Fruit fly (Drosophila melanogaster) whole organism, embryonic: ENCODE results near the gene CG12992.

ENCODE experiments used
- Atf-2 ChIP-seq: fragments of 200-800 bp; sonication (Bioruptor generic); optimal IDR thresholded peaks from 2 replicates; lab custom pipeline; 2016; ENCODE audit warnings: missing biosample characterization, missing genetic modification characterization
- Bdp1 ChIP-seq: fragments of 200-800 bp; sonication (Bioruptor generic); optimal IDR thresholded peaks from 3 replicates; lab custom pipeline; 2016; ENCODE audit warnings: missing biosample characterization, missing genetic modification characterization
- BtbVII ChIP-seq: fragments of 200-800 bp; sonication (Bioruptor generic); optimal IDR thresholded peaks from 3 replicates; lab custom pipeline; 2017; ENCODE audit warnings: missing biosample characterization, mild to moderate bottlenecking, missing genetic modification characterization
- Bteb2 ChIP-seq: fragments of 200-800 bp; sonication (Bioruptor generic); optimal IDR thresholded peaks from 2 replicates; lab custom pipeline; 2016; ENCODE audit warnings: missing biosample characterization, missing genetic modification characterization
- CG11247 ChIP-seq: fragments of 200-800 bp; sonication (Bioruptor generic); IDR thresholded peaks from 2 replicates; pipeline ENCODE4 v1.3.6; 2022; ENCODE audit warnings: missing biosample characterization, missing genetic modification characterization
- CG11456 ChIP-seq: fragments of 200-800 bp; sonication (Bioruptor generic); IDR thresholded peaks from 3 replicates; pipeline ENCODE4 v1.3.6; 2022; ENCODE audit warnings: missing biosample characterization, missing genetic modification characterization
- CG12104 ChIP-seq: fragments of 200-800 bp; sonication (Bioruptor generic); optimal IDR thresholded peaks from 3 replicates; lab custom pipeline; 2016; ENCODE audit warnings: missing biosample characterization, missing genetic modification characterization
- CG14667 ChIP-seq: fragments of 200-800 bp; sonication (Bioruptor generic); IDR thresholded peaks from 2 replicates; pipeline ENCODE4 v1.3.6; 2022; ENCODE audit warnings: missing biosample characterization, missing genetic modification characterization
- CG14710 ChIP-seq: fragments of 200-800 bp; sonication (Bioruptor generic); optimal IDR thresholded peaks from 3 replicates; lab custom pipeline; 2019; ENCODE audit warnings: missing biosample characterization, mild to moderate bottlenecking, missing genetic modification characterization, moderate library complexity
- CG15479 ChIP-seq: fragments of 200-800 bp; sonication (Bioruptor generic); optimal IDR thresholded peaks from 3 replicates; lab custom pipeline; 2019; ENCODE audit warnings: missing biosample characterization, mild to moderate bottlenecking, missing genetic modification characterization, moderate library complexity
- CG16779 ChIP-seq: fragments of 200-800 bp; sonication (Bioruptor generic); IDR thresholded peaks from 2 replicates; pipeline ENCODE4 v1.3.6; 2022; ENCODE audit warnings: missing biosample characterization, missing genetic modification characterization
- CG17328 ChIP-seq: fragments of 200-800 bp; sonication (Bioruptor generic); IDR thresholded peaks from 2 replicates; pipeline ENCODE4 v1.3.6; 2022; ENCODE audit warnings: missing biosample characterization, missing genetic modification characterization
- CG17612 ChIP-seq: fragments of 200-800 bp; sonication (Bioruptor generic); IDR thresholded peaks from 2 replicates; pipeline ENCODE4 v1.3.6; 2022; ENCODE audit warnings: missing biosample characterization, missing genetic modification characterization
- CG2875 ChIP-seq: fragments of 200-800 bp; sonication (Bioruptor generic); optimal IDR thresholded peaks from 2 replicates; lab custom pipeline; 2017; ENCODE audit warnings: missing biosample characterization, mild to moderate bottlenecking, missing genetic modification characterization, missing genetic modification reagents
- CG30020 ChIP-seq: fragments of 200-800 bp; optimal IDR thresholded peaks from 2 replicates; lab custom pipeline; 2019; ENCODE audit warnings: missing biosample characterization, mild to moderate bottlenecking, missing genetic modification characterization, moderate library complexity
- CG30403 ChIP-seq: fragments of 200-800 bp; sonication (Bioruptor generic); optimal IDR thresholded peaks from 3 replicates; lab custom pipeline; 2016; ENCODE audit warnings: missing biosample characterization, missing genetic modification characterization
- CG31388 ChIP-seq: fragments of 200-800 bp; sonication (Bioruptor generic); optimal IDR thresholded peaks from 2 replicates; lab custom pipeline; 2016; ENCODE audit warnings: missing biosample characterization, missing genetic modification characterization
- CG3163 ChIP-seq: fragments of 200-800 bp; sonication (Bioruptor generic); optimal IDR thresholded peaks from 3 replicates; lab custom pipeline; 2016; ENCODE audit warnings: missing biosample characterization, missing genetic modification characterization
- CG4404 ChIP-seq: fragments of 200-800 bp; sonication (Bioruptor generic); IDR thresholded peaks from 2 replicates; pipeline ENCODE4 v1.3.6; 2022; ENCODE audit warnings: missing biosample characterization, missing genetic modification characterization
- CG4854 ChIP-seq: fragments of 200-800 bp; sonication (Bioruptor generic); optimal IDR thresholded peaks from 2 replicates; lab custom pipeline; 2016; ENCODE audit warnings: missing biosample characterization, missing genetic modification characterization, inconsistent platforms
- CG6175 ChIP-seq: fragments of 200-800 bp; sonication (Bioruptor generic); IDR thresholded peaks from 3 replicates; pipeline ENCODE4 v1.3.6; 2022; ENCODE audit warnings: missing biosample characterization, missing genetic modification characterization
- CG6813 ChIP-seq: fragments of 200-800 bp; sonication (Bioruptor generic); optimal IDR thresholded peaks from 2 replicates; lab custom pipeline; 2017; ENCODE audit warnings: missing biosample characterization, missing genetic modification characterization, mild to moderate bottlenecking, moderate library complexity, missing genetic modification reagents
- Hmr ChIP-seq: fragments of 200-800 bp; sonication (Bioruptor generic); optimal IDR thresholded peaks from 3 replicates; lab custom pipeline; 2017; ENCODE audit warnings: mild to moderate bottlenecking, missing biosample characterization, missing genetic modification reagents, missing genetic modification characterization
- Hr78 ChIP-seq, 2 experiments: fragments of 200-800 bp in 1 of 2; fragments of >200 bp in 1 of 2; sonication (Bioruptor generic) in 1 of 2; optimal IDR thresholded peaks; 2 replicates each; lab custom pipeline; 2017 to 2019; ENCODE audit warnings: missing biosample characterization in 2 of 2, missing genetic modification characterization in 2 of 2, mild to moderate bottlenecking in 1 of 2, moderate library complexity in 1 of 2
- Jarid2 ChIP-seq: fragments of 200-800 bp; sonication (Bioruptor generic); optimal IDR thresholded peaks from 3 replicates; lab custom pipeline; 2017; ENCODE audit warnings: mild to moderate bottlenecking, missing biosample characterization, missing genetic modification reagents, missing genetic modification characterization
- Lim3 ChIP-seq: fragments of 200-800 bp; sonication (Bioruptor generic); IDR thresholded peaks from 2 replicates; pipeline ENCODE4 v1.3.6; 2022; ENCODE audit warnings: missing biosample characterization, missing genetic modification characterization
- Oaz ChIP-seq: fragments of 200-800 bp; sonication (Bioruptor generic); IDR thresholded peaks from 2 replicates; pipeline ENCODE4 v1.3.6; 2022; ENCODE audit warnings: missing biosample characterization, missing genetic modification characterization
- Optix ChIP-seq: fragments of 200-800 bp; sonication (Bioruptor generic); IDR thresholded peaks from 3 replicates; pipeline ENCODE4 v1.3.6; 2022; ENCODE audit warnings: missing biosample characterization, missing genetic modification characterization
- Sin3A ChIP-seq: fragments of >200 bp; optimal IDR thresholded peaks from 2 replicates; lab custom pipeline; 2018
- Trl ChIP-seq, 3 experiments: fragments of >200 bp in 2 of 3; fragments of 200-800 bp in 1 of 3; sonication (Bioruptor generic) in 1 of 3; optimal IDR thresholded peaks; 2 replicates in 1 of 3; 3 replicates in 2 of 3; lab custom pipeline; 2016 to 2017; ENCODE audit warnings: missing biosample characterization in 1 of 3, missing genetic modification characterization in 1 of 3
- Xrp1 ChIP-seq: fragments of 200-800 bp; sonication (Bioruptor generic); IDR thresholded peaks from 2 replicates; pipeline ENCODE4 v1.3.6; 2022; ENCODE audit warnings: missing biosample characterization, missing genetic modification characterization
- bab2 ChIP-seq: fragments of 200-800 bp; sonication (Bioruptor generic); optimal IDR thresholded peaks from 2 replicates; lab custom pipeline; 2016; ENCODE audit warnings: missing biosample characterization, missing genetic modification characterization
- bbx ChIP-seq: fragments of 200-800 bp; sonication (Bioruptor generic); IDR thresholded peaks from 2 replicates; pipeline ENCODE4 v1.3.6; 2022; ENCODE audit warnings: missing biosample characterization, missing genetic modification characterization; ENCODE audit not compliant: partially characterized antibody
- br ChIP-seq: fragments of >200 bp; optimal IDR thresholded peaks from 2 replicates; lab custom pipeline; 2017
- dimm ChIP-seq: fragments of 200-800 bp; sonication (Bioruptor generic); IDR thresholded peaks from 2 replicates; pipeline ENCODE4 v1.3.6; 2022; ENCODE audit warnings: missing biosample characterization, missing genetic modification characterization
- emc ChIP-seq: fragments of 200-800 bp; sonication (Bioruptor generic); optimal IDR thresholded peaks from 2 replicates; lab custom pipeline; 2016; ENCODE audit warnings: missing biosample characterization, missing genetic modification characterization
- gcm ChIP-seq: fragments of 200-800 bp; sonication (Bioruptor generic); optimal IDR thresholded peaks from 2 replicates; lab custom pipeline; 2019; ENCODE audit warnings: missing biosample characterization, mild to moderate bottlenecking, missing genetic modification characterization, moderate library complexity
- hb ChIP-seq: fragments of 200-800 bp; sonication (Bioruptor generic); IDR thresholded peaks from 3 replicates; pipeline ENCODE4 v1.3.6; 2022; ENCODE audit warnings: missing biosample characterization, missing genetic modification characterization; ENCODE audit not compliant: partially characterized antibody
- knrl ChIP-seq: fragments of 200-800 bp; sonication (Bioruptor generic); IDR thresholded peaks from 3 replicates; pipeline ENCODE4 v1.3.6; 2022; ENCODE audit warnings: missing biosample characterization, missing genetic modification characterization; ENCODE audit not compliant: partially characterized antibody
- lmd ChIP-seq: fragments of 200-800 bp; sonication (Bioruptor generic); IDR thresholded peaks from 2 replicates; pipeline ENCODE4 v1.3.6; 2022; ENCODE audit warnings: missing biosample characterization, missing genetic modification characterization
- peb ChIP-seq: fragments of 200-800 bp; sonication (Bioruptor generic); IDR thresholded peaks from 2 replicates; pipeline ENCODE4 v1.3.6; 2022; ENCODE audit warnings: missing biosample characterization, missing genetic modification characterization
- pfk ChIP-seq: fragments of 200-800 bp; sonication (Bioruptor generic); optimal IDR thresholded peaks from 2 replicates; lab custom pipeline; 2018; ENCODE audit warnings: missing biosample characterization, mild to moderate bottlenecking, missing genetic modification characterization, moderate library complexity
- pho ChIP-seq: fragments of 200-800 bp; sonication (Bioruptor generic); optimal IDR thresholded peaks from 2 replicates; lab custom pipeline; 2016; ENCODE audit warnings: missing biosample characterization, missing genetic modification characterization
- schlank ChIP-seq: fragments of 200-800 bp; sonication (Bioruptor generic); optimal IDR thresholded peaks from 2 replicates; lab custom pipeline; 2018; ENCODE audit warnings: missing biosample characterization, mild to moderate bottlenecking, missing genetic modification characterization
- sr ChIP-seq: fragments of 200-800 bp; sonication (Bioruptor generic); IDR thresholded peaks from 3 replicates; pipeline ENCODE4 v1.3.6; 2022; ENCODE audit warnings: missing biosample characterization, missing genetic modification characterization
- sug ChIP-seq: fragments of 200-800 bp; optimal IDR thresholded peaks from 2 replicates; lab custom pipeline; 2019; ENCODE audit warnings: missing biosample characterization, mild to moderate bottlenecking, missing genetic modification characterization, moderate library complexity
- tna ChIP-seq: fragments of 200-800 bp; sonication (Bioruptor generic); IDR thresholded peaks from 2 replicates; pipeline ENCODE4 v1.3.6; 2022; ENCODE audit warnings: missing biosample characterization, missing genetic modification characterization; ENCODE audit not compliant: partially characterized antibody
- usp ChIP-seq: fragments of >200 bp; optimal IDR thresholded peaks from 2 replicates; lab custom pipeline; 2017; ENCODE audit warnings: missing biosample characterization, missing genetic modification characterization
- vnd ChIP-seq: fragments of 200-800 bp; sonication (Bioruptor generic); IDR thresholded peaks from 3 replicates; pipeline ENCODE4 v1.3.6; 2022; ENCODE audit warnings: missing biosample characterization, missing genetic modification characterization; ENCODE audit not compliant: partially characterized antibody
- wek ChIP-seq: fragments of 200-800 bp; sonication (Bioruptor generic); optimal IDR thresholded peaks from 3 replicates; lab custom pipeline; 2018; ENCODE audit warnings: missing biosample characterization, mild to moderate bottlenecking, missing genetic modification characterization, moderate library complexity
- zfh2 ChIP-seq: fragments of 200-800 bp; sonication (Bioruptor generic); optimal IDR thresholded peaks from 2 replicates; lab custom pipeline; 2016; ENCODE audit warnings: missing biosample characterization, missing genetic modification characterization

Gene CG12992

DNA sequence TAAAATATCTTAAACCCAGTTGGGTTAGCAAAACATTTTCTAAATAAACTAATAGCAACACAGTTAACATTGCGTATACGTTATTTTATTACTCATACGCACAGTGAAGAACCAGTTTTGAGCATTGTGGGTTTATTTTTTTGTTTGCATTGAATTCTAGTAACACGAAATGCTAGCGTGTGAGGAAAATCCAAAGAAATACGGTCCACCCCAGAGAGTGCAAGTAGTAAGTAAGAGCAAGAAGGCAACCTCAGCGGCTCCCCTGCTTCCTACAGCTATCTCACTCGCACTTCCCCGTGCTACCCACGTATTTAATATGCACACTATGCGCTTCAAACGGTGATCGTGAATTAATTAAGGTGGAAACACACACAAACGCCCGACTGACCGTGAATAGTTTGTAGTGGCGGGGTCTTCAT lies 36.3 kb downstream of the CG12992 start (continued):
- TF ChIP-seq sr (GFP tag; lab: Robert Waterston, UW): peak; percentile 95
- TF ChIP-seq CG30403 (GFP tag; lab: Kevin White, UChicago): peak; percentile 86
- no peak for TF ChIP-seq hb (GFP tag; lab: Robert Waterston, UW)
- TF ChIP-seq CG14667: peak; percentile 59; the same call in 1 of the 2 replicates
- peak; percentile 82 for TF ChIP-seq wek (GFP tag; lab: Kevin White, UChicago)
- TF ChIP-seq tna (GFP tag; lab: Robert Waterston, UW): no peak
- peak; percentile 67 for TF ChIP-seq Jarid2 (GFP tag; lab: Kevin White, UChicago)
- TF ChIP-seq Hmr (GFP tag; lab: Kevin White, UChicago): peak; percentile 90
- TF ChIP-seq dimm: no peak; the same call in 1 of the 2 replicates
- peak; percentile 77 for TF ChIP-seq Oaz (GFP tag; lab: Robert Waterston, UW)
- no peak; the same call in 1 of the 2 replicates for TF ChIP-seq CG4404 (GFP tag; lab: Robert Waterston, UW)
- TF ChIP-seq gcm (GFP tag; lab: Kevin White, UChicago): peak; percentile 85
- TF ChIP-seq emc (GFP tag; lab: Kevin White, UChicago): peak; percentile 65
- peak; percentile 72 for TF ChIP-seq CG11247 (GFP tag; lab: Robert Waterston, UW)
- TF ChIP-seq peb: peak; percentile 37; the same call in 1 of the 2 replicates
- TF ChIP-seq CG4854 (GFP tag; lab: Kevin White, UChicago): peak; percentile 74
- peak; percentile 81 for TF ChIP-seq pho (GFP tag; lab: Kevin White, UChicago)
- no peak for TF ChIP-seq vnd (GFP tag; lab: Robert Waterston, UW)
- TF ChIP-seq CG11456: peak; percentile 74; the same call in 2 of the 3 replicates
- peak; percentile 50 for TF ChIP-seq CG17328 (GFP tag; lab: Robert Waterston, UW)
- peak; percentile 62 for TF ChIP-seq CG2875 (GFP tag; lab: Kevin White, UChicago)
- no peak for TF ChIP-seq Trl (optimal IDR thresholded peaks at IDR 0.05; lab: Kevin White, UChicago)
- peak; percentile 52 for TF ChIP-seq Trl (GFP tag; optimal IDR thresholded peaks at IDR 0.05; lab: Kevin White, UChicago)
- peak; percentile 82 for TF ChIP-seq lmd
- TF ChIP-seq Lim3 (GFP tag; lab: Robert Waterston, UW): peak; percentile 25; the same call in 1 of the 2 replicates
- TF ChIP-seq CG31388 (GFP tag; lab: Kevin White, UChicago): peak; percentile 57
- TF ChIP-seq Optix: peak; percentile 64; the same call in 2 of the 3 replicates
- TF ChIP-seq Bdp1 (GFP tag; lab: Kevin White, UChicago): peak; percentile 61
- peak; percentile 82 for TF ChIP-seq bab2 (GFP tag; lab: Kevin White, UChicago)
- TF ChIP-seq usp (GFP tag; lab: Kevin White, UChicago): no peak
- TF ChIP-seq CG17612 (GFP tag; lab: Robert Waterston, UW): peak; percentile 52
- peak; percentile 65 for TF ChIP-seq CG14710 (tag; lab: Kevin White, UChicago)
- TF ChIP-seq CG16779 (GFP tag; lab: Robert Waterston, UW): no peak; the same call in 1 of the 2 replicates
- peak; percentile 82 for TF ChIP-seq CG6813 (GFP tag; lab: Kevin White, UChicago)
- TF ChIP-seq Atf-2 (GFP tag; lab: Kevin White, UChicago): peak; percentile 81
- TF ChIP-seq zfh2 (GFP tag; lab: Kevin White, UChicago): peak; percentile 82
- peak; percentile 83 for TF ChIP-seq Xrp1 (GFP tag; lab: Robert Waterston, UW)
- no peak for TF ChIP-seq Sin3A
- peak; percentile 75 for TF ChIP-seq schlank (tag; lab: Kevin White, UChicago)
- peak; percentile 10 for TF ChIP-seq CG3163 (GFP tag; lab: Kevin White, UChicago)
- TF ChIP-seq CG6175 (GFP tag; lab: Robert Waterston, UW): peak; percentile 43; the same call in 1 of the 3 replicates
- peak; percentile 71 for TF ChIP-seq CG12104 (GFP tag; lab: Kevin White, UChicago)
- peak; percentile 85 for TF ChIP-seq sug (tag; lab: Kevin White, UChicago)
- TF ChIP-seq pfk (GFP tag; lab: Kevin White, UChicago): no peak
- peak; percentile 94 for TF ChIP-seq BtbVII (GFP tag; lab: Kevin White, UChicago)
- no peak for TF ChIP-seq bbx
- peak; percentile 85 for TF ChIP-seq Bteb2
- TF ChIP-seq br: no peak
- no peak for TF ChIP-seq CG15479 (GFP tag; lab: Kevin White, UChicago)
- TF ChIP-seq Hr78 (GFP tag; optimal IDR thresholded peaks at IDR 0.05; lab: Kevin White, UChicago): peak in 1 of 2 experiments; percentile 72
- TF ChIP-seq CG30020: peak; percentile 60
- no peak for TF ChIP-seq knrl (GFP tag; lab: Robert Waterston, UW)
